Fruit fly (Drosophila melanogaster): Measurements from ENCODE around the gene CG15406.

CG15406 gene

DNA sequence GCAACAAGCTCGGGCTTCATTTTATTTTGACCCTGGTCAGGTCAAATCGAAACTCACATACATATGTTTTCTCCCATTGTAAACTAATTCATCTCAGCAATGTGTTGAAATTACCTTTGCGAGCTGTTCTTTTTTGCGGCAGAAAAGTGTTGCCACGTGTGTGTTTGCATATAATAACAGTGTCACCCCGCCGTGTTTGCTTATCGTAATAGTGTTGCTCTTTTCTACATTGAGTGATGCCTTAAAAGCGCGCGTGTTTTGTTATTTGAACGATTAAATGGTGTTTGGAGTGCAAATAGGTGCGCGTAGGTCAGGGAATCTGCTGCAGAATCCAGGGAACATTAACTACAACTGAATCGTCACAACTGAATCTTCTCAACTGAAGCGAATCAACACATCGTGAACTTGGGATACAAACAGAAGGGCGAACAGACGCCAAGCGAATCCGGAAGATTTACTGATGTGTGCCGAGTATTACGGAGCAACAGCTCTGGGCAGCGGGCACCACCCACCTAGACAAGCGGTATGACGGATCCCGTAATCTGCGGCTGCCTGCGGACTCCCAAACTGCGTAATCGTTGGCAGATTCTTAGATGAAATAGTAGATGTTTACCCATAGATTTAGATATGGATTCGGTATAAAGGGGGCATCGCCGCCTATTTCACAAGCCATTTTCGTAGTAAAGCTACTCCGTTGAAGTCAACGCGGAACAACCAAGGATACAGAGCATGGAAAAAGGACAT is at the start of gene CG15406:
CG15406 (plus strand) TSS at position 694 of the 744 bp plus-strand sequence.
- TF ChIP-seq noc (tag; optimal IDR thresholded peaks at IDR 0.05): no peak

DNA sequence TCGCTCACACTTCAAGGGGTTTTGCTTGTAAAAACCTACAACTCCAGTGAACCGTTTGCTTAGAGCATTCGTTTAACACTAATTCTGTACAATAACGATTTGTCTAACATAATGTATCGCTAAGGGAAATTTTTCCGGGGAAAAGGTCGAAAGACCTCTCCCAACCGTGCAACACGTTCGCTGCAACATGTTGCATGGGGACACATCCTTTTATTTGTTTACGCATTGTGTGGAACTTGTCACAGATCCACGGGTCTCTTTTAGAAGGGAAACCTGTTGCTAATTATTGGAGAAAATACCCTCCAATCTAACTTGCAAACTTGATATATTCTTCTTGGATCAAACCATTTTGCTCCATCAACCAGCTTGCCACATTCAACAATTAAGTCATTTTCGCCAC is 43.4 kb upstream of the CG15406 start:
- TF ChIP-seq noc (tag; optimal IDR thresholded peaks at IDR 0.05): no peak

DNA sequence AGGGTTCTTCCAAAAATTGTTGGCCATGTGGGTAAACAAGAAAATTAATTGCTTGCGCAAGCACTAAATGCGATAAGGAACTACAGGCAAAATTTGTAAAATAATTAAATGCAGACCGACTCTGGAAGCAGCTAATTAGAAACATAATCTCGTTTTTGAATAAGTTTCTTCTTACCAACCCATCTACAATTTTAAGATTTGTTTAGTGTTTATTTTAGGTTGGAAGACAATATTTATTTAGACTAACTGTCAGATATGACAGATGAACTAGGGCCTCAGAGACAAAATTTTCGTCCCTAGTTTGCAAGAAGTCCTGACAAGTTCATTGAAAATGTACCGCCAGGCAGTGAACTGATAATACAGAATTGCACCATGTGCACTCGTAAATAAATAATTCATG is 39.9 kb upstream of the CG15406 start, which contains the start of gene CG3347:
CG3347 (plus strand) TSS at position 301 of the 400 bp plus-strand sequence.
- no peak for TF ChIP-seq noc (tag; optimal IDR thresholded peaks at IDR 0.05)

DNA sequence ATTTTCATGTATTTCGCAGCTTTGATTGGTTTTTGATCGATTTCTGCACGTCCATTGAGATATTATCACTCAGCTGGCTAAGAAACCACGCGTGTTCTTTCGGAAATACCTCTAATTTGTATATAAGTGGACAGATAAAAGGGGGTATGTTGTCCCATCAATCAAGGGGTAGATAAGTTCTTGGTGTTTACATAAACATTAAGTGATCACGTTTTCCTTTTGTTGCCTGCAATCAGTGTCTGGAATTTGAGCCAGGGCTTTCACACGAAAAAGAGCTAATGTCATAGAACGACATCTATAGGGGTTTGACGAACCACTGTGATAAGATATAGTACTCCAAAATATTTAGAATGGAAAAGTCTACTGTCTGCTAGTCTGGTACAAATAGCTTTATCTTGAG is 30.2 kb upstream of the CG15406 start:
- TF ChIP-seq noc (tag; optimal IDR thresholded peaks at IDR 0.05): no peak

DNA sequence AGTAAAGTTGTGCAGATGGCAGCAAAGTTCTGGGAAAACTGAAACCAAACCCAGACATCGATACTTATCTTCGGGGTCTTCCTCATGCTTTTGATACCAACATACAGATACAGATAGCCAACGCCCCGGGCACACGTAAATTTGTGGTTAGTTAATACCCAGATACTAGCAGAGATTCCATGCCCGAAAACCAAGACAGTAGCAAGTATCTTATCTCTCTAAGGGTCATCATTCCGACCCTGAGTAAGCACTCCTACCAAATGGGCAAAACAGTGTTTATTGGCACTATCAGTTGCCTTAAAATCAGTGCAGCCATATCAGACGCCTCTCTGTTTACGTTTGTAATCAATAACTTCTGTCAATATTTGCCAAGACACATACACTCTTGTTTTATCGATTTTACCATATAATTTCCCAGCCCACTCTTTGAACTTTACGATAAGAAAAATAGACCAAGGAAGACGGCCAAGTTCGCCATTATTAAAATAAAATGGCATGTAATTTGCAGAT is 28.5 kb upstream of the CG15406 start, which contains the start of gene OtopLb:
OtopLb (minus strand) TSS at position 51 of the 510 bp plus-strand sequence.
- TF ChIP-seq noc (tag; optimal IDR thresholded peaks at IDR 0.05): peak; percentile 5

DNA sequence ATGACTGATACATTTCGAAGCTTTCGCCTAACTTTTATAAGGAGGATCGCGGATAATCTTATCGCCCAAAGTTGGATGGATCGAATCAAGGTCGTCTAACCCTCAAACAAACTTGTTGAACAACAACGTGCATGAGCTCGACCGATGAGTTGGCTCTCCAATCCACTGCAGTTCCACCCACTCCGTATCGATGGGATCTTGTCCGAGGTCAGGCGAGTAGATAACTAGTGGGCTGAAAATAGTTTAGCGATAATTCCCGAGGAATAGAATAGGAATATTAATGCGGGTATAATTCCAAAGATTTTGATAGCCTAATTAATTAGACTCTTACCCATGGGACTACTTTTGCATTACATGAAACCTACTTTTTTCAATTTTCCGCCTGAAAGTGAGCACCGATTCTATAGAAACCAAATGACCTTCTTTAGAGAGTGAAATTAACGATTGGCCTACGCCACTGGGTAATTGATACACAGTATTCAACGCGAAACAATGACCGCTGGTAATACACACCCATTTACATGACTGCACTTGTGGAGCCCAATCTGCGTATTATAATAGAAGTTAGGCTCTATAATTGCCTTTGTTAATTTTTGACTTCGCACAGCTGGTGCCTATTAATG is 15.2 kb upstream of the CG15406 start:
- TF ChIP-seq noc (tag; optimal IDR thresholded peaks at IDR 0.05): no peak

DNA sequence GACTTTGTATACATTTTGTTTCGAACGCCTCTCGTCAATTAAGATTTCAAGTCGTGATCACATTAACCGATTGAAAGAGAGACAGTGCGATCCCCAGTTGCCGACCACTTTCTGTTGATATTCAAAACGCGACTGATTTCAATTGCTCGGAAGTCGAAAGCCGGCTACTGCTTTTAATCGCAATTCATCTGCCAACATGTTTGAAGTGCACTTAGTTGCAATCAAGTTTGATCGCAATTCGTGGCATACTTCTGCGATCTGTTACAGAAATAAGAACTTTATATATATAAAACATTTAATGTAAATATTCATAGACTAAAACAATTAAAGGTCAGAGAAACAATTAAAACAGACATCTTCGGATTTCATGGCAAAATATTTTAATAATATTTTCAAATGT is 14.4 kb upstream of the CG15406 start, which contains the start of gene CG9664:
CG9664 (minus strand) TSS at position 135 of the 400 bp plus-strand sequence.
- TF ChIP-seq noc (tag; optimal IDR thresholded peaks at IDR 0.05): no peak

DNA sequence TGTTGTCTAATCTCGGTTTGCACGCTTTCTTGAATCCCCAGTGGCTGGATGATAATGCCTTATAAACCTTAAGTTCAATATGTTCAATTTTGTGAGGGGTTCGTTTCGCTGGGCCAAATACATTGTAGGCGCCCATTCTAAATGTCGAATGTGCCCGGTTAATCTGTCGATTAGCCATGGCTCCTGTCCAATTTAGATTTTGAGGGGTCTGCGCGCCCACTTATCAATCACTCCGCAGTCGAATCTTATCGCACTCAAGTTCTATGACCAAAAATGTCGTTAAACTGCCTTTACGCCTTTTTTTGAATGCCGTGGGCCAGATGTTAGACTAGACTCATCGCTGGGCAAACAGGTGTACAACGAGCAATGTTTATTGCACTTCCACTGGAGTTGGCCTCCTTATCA is 11.0 kb upstream of the CG15406 start:
- TF ChIP-seq noc (tag; optimal IDR thresholded peaks at IDR 0.05): no peak

DNA sequence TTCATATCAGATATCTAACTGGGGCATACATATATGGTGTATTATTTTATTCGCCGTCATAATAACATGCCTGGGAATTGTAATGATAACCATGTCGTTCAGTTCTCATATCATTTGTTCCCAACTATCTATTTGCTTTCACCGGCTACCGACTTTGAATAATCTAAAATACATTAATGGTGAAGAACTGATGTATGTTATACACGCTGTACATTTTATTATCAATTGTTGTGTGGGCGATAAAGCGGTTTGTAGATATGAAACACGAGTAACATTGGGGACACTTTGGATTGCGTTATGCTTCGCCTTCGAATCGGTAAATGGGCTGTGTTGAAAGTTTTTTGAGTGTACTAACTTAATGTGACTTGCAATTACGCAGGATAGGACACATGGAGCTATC is 9.9 kb upstream of the CG15406 start:
- no peak for TF ChIP-seq noc (tag; optimal IDR thresholded peaks at IDR 0.05)

DNA sequence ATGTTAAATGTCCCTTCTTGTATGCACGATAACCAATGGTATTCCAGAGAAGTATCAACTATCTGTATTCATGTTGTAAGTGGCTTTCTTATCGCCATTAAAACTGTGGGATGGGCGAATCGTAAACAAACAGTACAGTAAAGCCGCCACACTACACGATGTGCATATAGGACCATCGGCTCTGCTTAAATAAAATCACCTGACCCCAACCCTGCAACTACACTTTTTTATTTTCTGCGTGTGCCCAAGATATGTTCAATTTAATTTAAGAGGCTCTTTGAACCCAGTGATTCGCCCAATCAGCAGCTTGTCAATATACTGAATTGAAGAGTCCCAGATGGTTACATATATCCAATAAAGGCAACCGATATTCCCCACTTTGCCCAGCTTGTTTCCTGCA is 9.2 kb upstream of the CG15406 start:
- TF ChIP-seq noc (tag; optimal IDR thresholded peaks at IDR 0.05): no peak

DNA sequence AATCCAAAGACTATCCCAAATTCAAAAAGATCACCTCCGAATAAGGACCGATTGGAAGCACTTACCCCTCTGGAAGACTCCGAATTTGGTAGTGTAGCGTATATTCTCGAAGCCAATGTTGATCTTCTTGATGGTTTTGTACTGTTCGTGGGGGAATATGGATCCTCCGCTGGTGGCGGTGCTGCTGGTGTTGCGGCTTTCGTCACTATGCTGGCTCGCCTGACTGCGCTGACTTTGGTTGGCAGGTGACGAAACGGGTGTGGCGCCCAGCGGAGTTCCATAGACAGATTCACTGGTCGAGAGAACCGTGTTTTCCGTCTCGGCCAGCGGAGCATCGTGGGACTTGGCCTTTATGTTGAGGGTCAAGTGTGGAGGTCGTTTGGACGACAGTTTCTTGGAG is 8.0 kb upstream of the CG15406 start:
- TF ChIP-seq noc (tag; optimal IDR thresholded peaks at IDR 0.05): no peak

DNA sequence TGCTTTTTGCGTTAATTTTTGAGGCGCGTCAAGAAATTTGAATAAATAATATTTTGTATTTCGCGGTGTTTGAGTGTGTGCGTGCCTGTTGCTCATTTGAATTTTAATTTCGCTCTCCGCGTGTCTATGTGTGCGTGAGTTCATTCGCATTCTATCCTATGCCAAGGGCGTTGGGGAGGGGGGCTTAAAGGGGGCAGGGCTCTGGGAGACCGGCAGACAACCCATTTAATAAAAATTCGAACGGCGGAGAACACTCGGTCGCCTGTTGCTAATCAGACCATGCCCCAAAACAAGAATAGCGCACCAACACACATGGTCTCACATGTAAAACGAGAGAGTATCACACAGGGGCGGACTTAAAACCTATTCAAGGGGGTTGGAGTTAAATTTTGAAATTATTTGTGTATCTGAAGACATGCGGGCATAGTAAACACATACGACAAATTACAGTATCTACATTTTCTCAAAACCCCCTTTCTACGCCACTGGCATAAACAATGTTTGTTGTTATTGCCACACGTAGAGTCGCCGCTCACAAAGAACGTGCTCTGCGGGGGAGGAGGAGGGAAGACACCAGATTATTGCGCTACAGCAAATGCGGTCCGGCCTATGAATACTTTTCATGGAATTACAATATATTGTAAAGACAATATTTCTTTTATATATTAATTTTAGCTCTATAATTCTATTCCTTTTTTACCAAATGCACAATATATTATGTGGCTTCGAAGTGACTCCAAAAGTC is 7.1 kb upstream of the CG15406 start:
- peak; percentile 99 for TF ChIP-seq noc (tag; optimal IDR thresholded peaks at IDR 0.05)

DNA sequence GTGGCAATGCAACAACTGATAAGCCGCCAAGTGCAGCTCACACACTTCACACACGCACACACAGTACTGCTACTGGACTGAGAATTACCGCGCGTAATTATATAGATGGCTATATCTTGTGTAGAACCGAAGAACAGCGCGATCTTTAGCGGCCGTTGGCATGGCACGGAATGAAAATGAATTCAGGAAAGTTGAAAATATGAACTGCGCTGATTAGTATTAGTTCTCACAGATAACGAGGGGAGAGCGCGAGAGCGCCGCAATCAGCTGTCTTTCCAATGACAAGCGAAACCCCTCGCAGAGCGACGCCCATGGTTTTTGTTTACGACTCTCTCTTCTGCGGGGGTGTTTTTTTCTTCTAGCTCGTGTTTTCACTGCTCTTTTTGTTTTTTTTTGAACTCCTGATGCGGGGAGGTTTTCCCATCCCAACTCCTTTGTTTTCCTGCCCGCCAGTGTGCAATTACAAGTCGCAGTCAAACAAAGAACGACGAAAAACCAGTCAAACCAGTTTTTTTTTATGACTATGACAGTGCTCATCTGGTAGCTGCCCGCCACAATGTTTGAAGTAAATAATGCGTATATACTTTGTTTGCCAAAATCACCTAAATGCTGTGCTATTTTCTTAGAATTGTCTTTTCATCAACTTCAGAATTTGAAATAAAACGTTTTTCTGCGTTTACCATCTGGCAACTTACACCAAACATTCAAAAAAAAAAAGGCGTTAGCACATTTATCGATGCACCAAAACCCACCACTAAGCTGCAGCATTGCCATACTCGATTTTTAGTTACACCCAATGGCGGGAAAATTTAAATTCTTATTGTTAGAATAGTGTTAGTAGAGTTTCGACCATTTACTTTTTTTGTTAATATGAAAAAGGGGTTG is 5.8 kb upstream of the CG15406 start, which contains the start of gene CG9663:
CG9663 (minus strand) TSS at position 173 of the 885 bp plus-strand sequence.
- TF ChIP-seq noc (tag; optimal IDR thresholded peaks at IDR 0.05): peak; percentile 50

DNA sequence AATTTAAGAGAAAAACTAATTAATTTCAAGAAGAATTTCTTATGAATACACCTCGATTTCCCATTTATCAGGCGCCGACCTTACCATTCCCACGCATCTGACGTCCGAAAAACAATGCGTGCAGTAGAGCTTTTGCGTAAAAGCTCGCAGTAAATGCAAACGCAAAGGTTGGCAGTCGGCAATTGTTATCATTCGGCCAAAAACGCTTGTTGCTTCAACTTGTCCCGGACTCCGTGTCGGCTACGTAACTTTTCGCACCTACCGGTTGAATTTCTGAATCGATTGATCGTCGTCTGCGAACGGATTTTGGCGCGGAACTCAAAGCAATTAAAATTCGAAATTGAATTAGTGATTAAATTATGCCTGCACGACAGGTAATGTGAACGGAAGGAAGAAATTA is 5.1 kb upstream of the CG15406 start, which contains the start of gene CG3277:
CG3277 (plus strand) TSS at position 208 of the 400 bp plus-strand sequence.
- no peak for TF ChIP-seq noc (tag; optimal IDR thresholded peaks at IDR 0.05)

Measured in whole organism, larva.